Fruit fly (Drosophila melanogaster): ENCODE measurements around the gene CG11586.

Gene CG11586

dm6 chr3L:4286784-4287183 lies 24.5 kb upstream of the CG11586 start, which contains the start of gene TfIIEbeta (continued):
- TF ChIP-seq Sry-δ (GFP tag; optimal IDR thresholded peaks at IDR 0.05) (no peak), CG14014 (GFP tag; IDR thresholded peaks at IDR 0.05) (no peak), eve (GFP tag; optimal IDR thresholded peaks at IDR 0.05) (no peak), CG18599 (GFP tag; optimal IDR thresholded peaks at IDR 0.05) (no peak), CG8765 (GFP tag; IDR thresholded peaks at IDR 0.05) (no peak), CG7963 (GFP tag; IDR thresholded peaks at IDR 0.05; ENCODE audit: partially characterized antibody) (no peak), CG14965 (GFP tag; optimal IDR thresholded peaks at IDR 0.05; ENCODE audit: borderline replicate concordance) (no peak), Dek (tag; optimal IDR thresholded peaks at IDR 0.05) (no peak), fd102C (GFP tag; optimal IDR thresholded peaks at IDR 0.05) (no peak), CG14050 (GFP tag; IDR thresholded peaks at IDR 0.05) (peak; percentile 24; the same call in 1 of the 3 replicates), fd64A (GFP tag; optimal IDR thresholded peaks at IDR 0.05) (no peak), Oaz (GFP tag; IDR thresholded peaks at IDR 0.05) (no peak), tna (GFP tag; IDR thresholded peaks at IDR 0.05; ENCODE audit: partially characterized antibody) (no peak), CkIIα-i1 (GFP tag; IDR thresholded peaks at IDR 0.05) (no peak), al (GFP tag; IDR thresholded peaks at IDR 0.05) (no peak), CG18764 (GFP tag; optimal IDR thresholded peaks at IDR 0.05) (no peak), CG11695 (GFP tag; IDR thresholded peaks at IDR 0.05) (no peak), CG18476 (GFP tag; optimal IDR thresholded peaks at IDR 0.05) (peak; percentile 9), CG12104 (GFP tag; optimal IDR thresholded peaks at IDR 0.05) (no peak), Optix (GFP tag; IDR thresholded peaks at IDR 0.05) (no peak), TFAM (GFP tag; optimal IDR thresholded peaks at IDR 0.05) (no peak), pzg (GFP tag; optimal IDR thresholded peaks at IDR 0.05) (peak; percentile 43), CG32532 (GFP tag; IDR thresholded peaks at IDR 0.05) (peak; percentile 63), Aef1 (GFP tag; IDR thresholded peaks at IDR 0.05) (no peak), rib (GFP tag; IDR thresholded peaks at IDR 0.05) (no peak), stwl (tag; optimal IDR thresholded peaks at IDR 0.05) (peak; percentile 59), CG1602 (GFP tag; optimal IDR thresholded peaks at IDR 0.05) (peak; percentile 9), prd (optimal IDR thresholded peaks at IDR 0.05) (no peak), prd (GFP tag; IDR thresholded peaks at IDR 0.05) (peak; percentile 18; the same call in 1 of the 3 replicates), NFAT (GFP tag; IDR thresholded peaks at IDR 0.05) (no peak), dmrt11E (tag; optimal IDR thresholded peaks at IDR 0.05) (peak; percentile 23), CG32767 (GFP tag; IDR thresholded peaks at IDR 0.05) (no peak), MTF-1 (GFP tag; optimal IDR thresholded peaks at IDR 0.05; ENCODE audit: borderline replicate concordance) (no peak), CG9932 (GFP tag; IDR thresholded peaks at IDR 0.05) (peak; percentile 15; the same call in 1 of the 2 replicates), CG10462 (GFP tag; optimal IDR thresholded peaks at IDR 0.05) (no peak), Dip3 (GFP tag; optimal IDR thresholded peaks at IDR 0.05) (no peak), CG2889 (GFP tag; IDR thresholded peaks at IDR 0.05) (no peak), Six4 (GFP tag; optimal IDR thresholded peaks at IDR 0.05) (no peak), twi (tag; optimal IDR thresholded peaks at IDR 0.05) (no peak), HmgZ (tag; optimal IDR thresholded peaks at IDR 0.05) (peak; percentile 27), CG13775 (GFP tag; optimal IDR thresholded peaks at IDR 0.05) (peak; percentile 8), CG17361 (GFP tag; IDR thresholded peaks at IDR 0.05) (peak; percentile 55; the same call in 2 of the 3 replicates), lov (optimal IDR thresholded peaks at IDR 0.05) (no peak), lov (GFP tag; IDR thresholded peaks at IDR 0.05) (no peak), fd96Cb (tag; optimal IDR thresholded peaks at IDR 0.05) (peak; percentile 24), CG11696 (GFP tag; IDR thresholded peaks at IDR 0.05) (no peak), Hr3 (GFP tag; optimal IDR thresholded peaks at IDR 0.05) (peak; percentile 14), tio (GFP tag; optimal IDR thresholded peaks at IDR 0.05) (no peak), ham (GFP tag; IDR thresholded peaks at IDR 0.05) (no peak), nerfin-2 (GFP tag; IDR thresholded peaks at IDR 0.05; ENCODE audit: partially characterized antibody) (no peak), aop (GFP tag; IDR thresholded peaks at IDR 0.05) (no peak), CG4424 (GFP tag; optimal IDR thresholded peaks at IDR 0.05) (peak; percentile 50), wdn (GFP tag; IDR thresholded peaks at IDR 0.05) (no peak)

Measured in whole organism, embryonic.